Worm (Caenorhabditis elegans): ENCODE data around the gene B0496.11.

DNA sequence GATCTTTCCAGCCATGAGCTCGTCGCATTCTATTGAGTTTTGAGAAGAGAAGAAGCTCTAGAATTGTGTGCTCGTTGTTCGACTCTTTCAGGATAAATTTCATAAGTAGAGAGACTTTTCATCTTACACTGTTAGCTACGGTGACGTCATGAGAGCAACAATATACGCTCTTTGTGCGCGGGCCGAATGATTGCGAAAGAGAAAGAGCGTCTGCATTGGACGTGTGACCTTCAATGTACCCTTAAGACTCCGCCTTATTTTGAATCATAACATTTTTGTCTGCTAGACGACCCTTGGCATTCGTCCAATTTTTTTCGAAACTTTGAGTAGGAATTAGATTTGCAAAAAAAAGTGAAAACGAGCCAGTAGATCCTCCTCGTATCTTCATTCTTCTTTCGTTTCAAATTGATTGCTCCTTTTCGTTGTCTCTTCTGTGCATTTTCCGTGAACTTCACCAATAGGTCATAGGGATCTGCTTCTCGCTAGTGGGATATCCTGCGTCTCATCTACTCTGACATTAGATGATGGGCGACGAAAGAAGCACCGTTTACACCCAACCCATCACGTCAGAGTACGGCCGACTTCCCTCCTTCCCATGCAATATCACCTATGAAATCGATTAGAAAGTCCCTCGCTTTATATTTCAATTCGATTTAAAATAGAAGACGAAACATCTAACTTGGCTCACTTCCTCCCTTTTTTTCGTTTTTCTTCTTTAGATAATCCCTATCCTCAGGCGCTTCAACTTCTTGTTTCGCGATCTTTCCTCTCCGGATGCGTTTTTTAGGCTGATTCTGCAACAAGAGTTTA is 42.0 kb downstream of the B0496.11 start:
- TF ChIP-seq nhr-237 (tag; optimal IDR thresholded peaks at IDR 0.05) (no peak), mdl-1 (tag; optimal IDR thresholded peaks at IDR 0.05) (no peak), ceh-28 (tag; optimal IDR thresholded peaks at IDR 0.05) (no peak), lin-39 (tag; optimal IDR thresholded peaks at IDR 0.05) (peak; percentile 32), aly-2 (tag; optimal IDR thresholded peaks at IDR 0.05) (no peak), ztf-4 (tag; optimal IDR thresholded peaks at IDR 0.05) (no peak), zag-1 (tag; optimal IDR thresholded peaks at IDR 0.05) (no peak), unc-62 (GFP tag; optimal IDR thresholded peaks at IDR 0.05) (no peak), nhr-12 (tag; optimal IDR thresholded peaks at IDR 0.05) (no peak), nhr-11 (tag; optimal IDR thresholded peaks at IDR 0.05) (no peak), unc-39 (tag; optimal IDR thresholded peaks at IDR 0.05) (no peak), fos-1 (tag; optimal IDR thresholded peaks at IDR 0.05) (no peak)

Data from whole organism, L3 larva.